Fruit fly (Drosophila melanogaster): Measurements from ENCODE around the gene CG17193.

dm6 chr3R:19998418-19998817 is 57.5 kb downstream of the CG17193 start:
- peak; percentile 46 for TF ChIP-seq CG11294 (GFP tag; IDR thresholded peaks at IDR 0.05)
- TF ChIP-seq CG3919 (GFP tag; optimal IDR thresholded peaks at IDR 0.05), result peak; percentile 82
- peak; percentile 70 for TF ChIP-seq Met (GFP tag; optimal IDR thresholded peaks at IDR 0.05)
- TF ChIP-seq Blimp-1 (GFP tag; optimal IDR thresholded peaks at IDR 0.05), result no peak
